Worm (Caenorhabditis elegans) whole organism, L1 larva: ENCODE data around the gene F42A8.1.

Experiments used
- C16A3.4 ChIP-seq: fragments of 150-350 bp; optimal IDR thresholded peaks from 2 replicates; lab custom pipeline; 2014; ENCODE audit warnings: missing biosample characterization, missing genetic modification characterization
- Y116A8C.19 ChIP-seq: sonication (generic microtip); optimal IDR thresholded peaks from 2 replicates; lab custom pipeline; 2016; ENCODE audit warnings: missing compliant biosample characterization, missing genetic modification characterization, borderline replicate concordance
- ama-1 ChIP-seq: fragments of 150-350 bp; optimal IDR thresholded peaks from 2 replicates; lab custom pipeline; 2014
- blmp-1 ChIP-seq: fragments of 150-350 bp; optimal IDR thresholded peaks from 2 replicates; lab custom pipeline; 2014; ENCODE audit warnings: missing biosample characterization, missing genetic modification characterization
- ces-1 ChIP-seq: fragments of 150-350 bp; optimal IDR thresholded peaks from 2 replicates; lab custom pipeline; 2014; ENCODE audit warnings: missing biosample characterization, missing genetic modification reagents, missing genetic modification characterization
- dsc-1 ChIP-seq: sonication (generic microtip); optimal IDR thresholded peaks from 2 replicates; lab custom pipeline; 2016; ENCODE audit warnings: mild to moderate bottlenecking, missing genetic modification characterization, missing compliant biosample characterization
- efl-1 ChIP-seq, 4 experiments: fragments of 150-350 bp; optimal IDR thresholded peaks in 3 of 4; peaks in 1 of 4; 1 replicate in 1 of 4; 2 replicates in 3 of 4; lab custom pipeline; 2014; ENCODE audit warnings: missing biosample characterization in 2 of 4, missing genetic modification characterization in 2 of 4, missing genetic modification reagents in 2 of 4
- efl-3 ChIP-seq: fragments of 200-800 bp; sonication (Bioruptor generic); optimal IDR thresholded peaks from 2 replicates; lab custom pipeline; 2018; ENCODE audit warnings: mild to moderate bottlenecking, missing genetic modification characterization, missing compliant biosample characterization
- egl-13 ChIP-seq: sonication (generic microtip); optimal IDR thresholded peaks from 2 replicates; lab custom pipeline; 2016; ENCODE audit warnings: missing genotype, missing genetic modification reagents, missing genetic modification characterization, missing compliant biosample characterization
- egl-27 ChIP-seq, 2 experiments: fragments of 150-350 bp in 1 of 2; sonication (generic microtip); optimal IDR thresholded peaks; 3 replicates each; lab custom pipeline; 2017 to 2018; ENCODE audit warnings: missing biosample characterization in 2 of 2, missing genetic modification characterization in 2 of 2, missing genetic modification reagents in 2 of 2
- elt-3 ChIP-seq, 6 experiments: fragments of 150-350 bp in 1 of 6; sonication (generic microtip); optimal IDR thresholded peaks; 2 replicates each; lab custom pipeline; 2017 to 2018; ENCODE audit warnings: missing biosample characterization in 6 of 6, missing genetic modification characterization in 6 of 6, inconsistent platforms in 1 of 6
- fkh-10 ChIP-seq: sonication (generic microtip); optimal IDR thresholded peaks from 2 replicates; lab custom pipeline; 2017; ENCODE audit warnings: missing biosample characterization, missing genetic modification reagents, missing genetic modification characterization
- fkh-4 ChIP-seq: sonication (generic microtip); optimal IDR thresholded peaks from 2 replicates; lab custom pipeline; 2016; ENCODE audit warnings: missing compliant biosample characterization, missing genetic modification characterization, borderline replicate concordance
- grh-1 ChIP-seq: fragments of 200-800 bp; sonication (Bioruptor generic); IDR thresholded peaks from 2 replicates; pipeline ENCODE4 v1.3.6; 2022; ENCODE audit warnings: missing genetic modification reagents, missing genetic modification characterization, missing compliant biosample characterization
- hlh-17 ChIP-seq: fragments of 200-800 bp; sonication (Bioruptor generic); optimal IDR thresholded peaks from 2 replicates; lab custom pipeline; 2018; ENCODE audit warnings: missing genetic modification characterization, mild to moderate bottlenecking, missing compliant biosample characterization, moderate library complexity, borderline replicate concordance
- jun-1 ChIP-seq: fragments of 150-350 bp; optimal IDR thresholded peaks from 2 replicates; lab custom pipeline; 2014; ENCODE audit warnings: missing biosample characterization, missing genetic modification reagents, missing genetic modification characterization
- lin-13 ChIP-seq: fragments of 150-350 bp; optimal IDR thresholded peaks from 2 replicates; lab custom pipeline; 2014; ENCODE audit warnings: missing biosample characterization, missing genetic modification reagents, missing genetic modification characterization
- lin-14 ChIP-seq: fragments of 200-800 bp; sonication (Bioruptor generic); optimal IDR thresholded peaks from 2 replicates; lab custom pipeline; 2018; ENCODE audit warnings: mild to moderate bottlenecking, missing genetic modification characterization, moderate library complexity, missing compliant biosample characterization
- lin-35 ChIP-seq, 2 experiments: fragments of 150-350 bp; optimal IDR thresholded peaks; 2 replicates each; lab custom pipeline; 2014; ENCODE audit warnings: missing biosample characterization in 2 of 2, missing genetic modification characterization in 2 of 2, missing genetic modification reagents in 2 of 2
- lin-39 ChIP-seq: fragments of 150-350 bp; optimal IDR thresholded peaks from 2 replicates; lab custom pipeline; 2014; ENCODE audit warnings: missing biosample characterization, missing genetic modification reagents, missing genetic modification characterization
- lsy-2 ChIP-seq, 2 experiments: fragments of 150-350 bp; optimal IDR thresholded peaks; 2 replicates each; lab custom pipeline; 2014; ENCODE audit warnings: missing biosample characterization in 2 of 2, missing genetic modification characterization in 2 of 2
- nhr-11 ChIP-seq: fragments of 150-350 bp; optimal IDR thresholded peaks from 2 replicates; lab custom pipeline; 2014; ENCODE audit warnings: missing biosample characterization, missing genetic modification characterization
- nhr-20 ChIP-seq: sonication (generic microtip); optimal IDR thresholded peaks from 2 replicates; lab custom pipeline; 2016; ENCODE audit warnings: mild to moderate bottlenecking, missing genetic modification characterization, missing compliant biosample characterization
- nhr-237 ChIP-seq: fragments of 150-350 bp; optimal IDR thresholded peaks from 2 replicates; lab custom pipeline; 2014; ENCODE audit warnings: missing biosample characterization, missing genetic modification characterization
- nhr-28 ChIP-seq: fragments of 150-350 bp; optimal IDR thresholded peaks from 2 replicates; lab custom pipeline; 2014; ENCODE audit warnings: missing biosample characterization, missing genetic modification characterization
- nhr-47 ChIP-seq: sonication (generic microtip); optimal IDR thresholded peaks from 2 replicates; lab custom pipeline; 2016; ENCODE audit warnings: mild to moderate bottlenecking, missing genetic modification characterization, moderate library complexity, missing compliant biosample characterization
- nhr-71 ChIP-seq: sonication (generic microtip); optimal IDR thresholded peaks from 2 replicates; lab custom pipeline; 2016; ENCODE audit warnings: mild to moderate bottlenecking, missing genetic modification characterization, moderate library complexity, missing compliant biosample characterization
- nhr-77 ChIP-seq: fragments of 150-350 bp; optimal IDR thresholded peaks from 2 replicates; lab custom pipeline; 2014; ENCODE audit warnings: missing biosample characterization, missing genetic modification characterization
- nhr-84 ChIP-seq: sonication (generic microtip); optimal IDR thresholded peaks from 2 replicates; lab custom pipeline; 2017; ENCODE audit warnings: missing biosample characterization, missing genetic modification characterization
- pag-3 ChIP-seq: sonication (generic microtip); optimal IDR thresholded peaks from 2 replicates; lab custom pipeline; 2017; ENCODE audit warnings: missing genetic modification characterization, mild to moderate bottlenecking, missing compliant biosample characterization, antibody characterized with exemption, borderline replicate concordance; ENCODE audit not compliant: insufficient read depth
- pax-3 ChIP-seq: fragments of 200-800 bp; sonication (Bioruptor generic); optimal IDR thresholded peaks from 2 replicates; lab custom pipeline; 2018; ENCODE audit warnings: mild to moderate bottlenecking, missing genetic modification characterization, moderate library complexity, missing compliant biosample characterization
- pqm-1 ChIP-seq: sonication (generic microtip); optimal IDR thresholded peaks from 3 replicates; lab custom pipeline; 2017; ENCODE audit warnings: missing biosample characterization, missing genetic modification characterization
- rnt-1 ChIP-seq: sonication (generic microtip); optimal IDR thresholded peaks from 2 replicates; lab custom pipeline; 2016; ENCODE audit warnings: mild to moderate bottlenecking, missing genetic modification characterization, moderate library complexity, missing compliant biosample characterization
- snpc-4 ChIP-seq: fragments of 150-350 bp; optimal IDR thresholded peaks from 2 replicates; lab custom pipeline; 2014; ENCODE audit warnings: missing biosample characterization, missing genetic modification characterization
- sup-37 ChIP-seq: fragments of 200-800 bp; sonication (Bioruptor generic); optimal IDR thresholded peaks from 2 replicates; lab custom pipeline; 2018; ENCODE audit warnings: mild to moderate bottlenecking, missing genetic modification characterization, missing compliant biosample characterization
- tbx-2 ChIP-seq: sonication (generic microtip); optimal IDR thresholded peaks from 2 replicates; lab custom pipeline; 2016; ENCODE audit warnings: missing genetic modification characterization, missing compliant biosample characterization
- unc-130 ChIP-seq: fragments of 150-350 bp; optimal IDR thresholded peaks from 2 replicates; lab custom pipeline; 2017; ENCODE audit warnings: missing biosample characterization, missing genetic modification characterization, inconsistent platforms
- unc-30 ChIP-seq: sonication (generic microtip); optimal IDR thresholded peaks from 2 replicates; lab custom pipeline; 2017; ENCODE audit warnings: missing biosample characterization, missing genetic modification characterization
- vab-15 ChIP-seq: sonication (generic microtip); optimal IDR thresholded peaks from 2 replicates; lab custom pipeline; 2017; ENCODE audit warnings: missing genotype, mild to moderate bottlenecking, missing genetic modification characterization, missing compliant biosample characterization
- zag-1 ChIP-seq: fragments of 150-350 bp; optimal IDR thresholded peaks from 2 replicates; lab custom pipeline; 2014; ENCODE audit warnings: missing biosample characterization, missing genetic modification characterization
- ztf-11 ChIP-seq, 2 experiments: sonication (generic microtip); optimal IDR thresholded peaks; 2 replicates each; lab custom pipeline; 2016 to 2017; ENCODE audit warnings: missing genetic modification characterization in 2 of 2, missing biosample characterization in 1 of 2, missing compliant biosample characterization in 1 of 2

The F42A8.1 gene

DNA sequence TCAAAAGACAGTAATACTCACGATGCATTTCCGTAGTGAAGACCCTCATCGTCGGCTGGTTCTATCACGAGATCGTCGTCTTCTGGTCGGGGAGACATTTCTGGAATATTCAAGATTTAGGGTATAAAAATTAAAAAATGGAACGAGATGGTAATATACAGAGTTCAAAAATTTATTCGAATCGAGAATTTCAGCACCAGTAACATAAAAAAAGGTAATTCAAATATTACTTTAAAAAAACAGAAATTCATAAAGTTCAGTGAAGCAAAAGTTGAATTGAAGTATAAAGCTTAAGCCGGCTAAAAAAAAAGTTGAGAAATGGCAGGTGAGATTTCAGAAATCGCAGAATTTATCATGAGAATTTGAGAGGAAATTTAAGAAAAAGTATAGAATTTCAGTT lies 36.2 kb downstream of the F42A8.1 start, which contains the start of gene cam-1:
TSS of gene cam-1 (minus strand) at position 101 of the 400 bp plus-strand sequence.
- TF ChIP-seq nhr-77 (tag; lab: Kevin White, UChicago) (no peak), lsy-2 (tag; optimal IDR thresholded peaks at IDR 0.05; lab: Kevin White, UChicago) (no peak), nhr-47 (tag; lab: Kevin White, UChicago) (no peak), C16A3.4 (tag; lab: Kevin White, UChicago) (no peak)

DNA sequence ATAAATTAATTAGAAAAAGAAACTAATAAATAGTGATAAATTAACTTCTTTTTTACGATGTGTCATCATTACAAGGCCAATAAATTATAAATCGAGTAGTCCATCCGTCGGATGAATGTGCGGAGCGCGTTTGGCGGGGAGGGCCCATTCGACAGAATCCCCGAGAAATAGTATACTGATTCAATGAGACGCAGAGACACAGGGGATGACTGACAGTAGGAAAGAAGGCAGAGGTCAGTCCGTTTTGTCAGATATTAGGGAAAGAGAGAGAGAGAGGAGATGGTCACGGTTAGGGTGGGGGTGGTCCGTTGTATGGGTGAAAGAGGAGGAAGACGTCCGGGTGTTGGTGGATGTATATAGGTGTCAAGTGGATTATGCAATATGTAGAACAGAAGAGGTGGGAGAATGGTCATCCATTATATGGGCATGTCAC lies 37.8 kb downstream of the F42A8.1 start:
- TF ChIP-seq egl-13 (tag; lab: Kevin White, UChicago) (no peak), lin-14 (GFP tag; lab: Kevin White, UChicago) (peak; percentile 22), rnt-1 (tag; lab: Kevin White, UChicago) (peak; percentile 37), hlh-17 (GFP tag; lab: Kevin White, UChicago) (no peak), fkh-4 (tag; lab: Kevin White, UChicago) (no peak), ztf-11 (tag; optimal IDR thresholded peaks at IDR 0.05; lab: Kevin White, UChicago) (peak in 1 of 2 experiments; percentile 6), pax-3 (tag; lab: Kevin White, UChicago) (no peak), lsy-2 (tag; optimal IDR thresholded peaks at IDR 0.05; lab: Kevin White, UChicago) (no peak)
- TF ChIP-seq, all 84 proteins: peak for 3

DNA sequence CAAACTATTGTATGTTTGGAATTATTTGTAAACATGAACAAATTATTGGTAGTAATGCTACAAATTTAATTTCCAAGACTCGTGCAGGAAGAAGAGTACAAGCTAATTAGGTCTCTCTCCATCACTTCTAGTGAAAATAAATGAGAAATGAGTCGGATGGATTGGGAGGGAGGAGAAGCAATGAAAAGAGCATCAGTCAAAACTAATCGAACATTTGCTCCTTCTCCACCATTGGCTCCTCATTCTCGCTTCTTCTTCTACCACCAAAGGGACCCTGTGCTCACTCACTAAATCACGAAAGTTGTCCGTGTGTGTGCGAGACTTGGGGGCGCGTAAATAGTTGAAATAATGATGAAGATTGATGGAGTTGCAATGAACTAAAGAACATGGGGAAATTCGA lies 39.6 kb downstream of the F42A8.1 start:
- TF ChIP-seq efl-1 (optimal IDR thresholded peaks at IDR 0.05; lab: Kevin White, UChicago) (no peak), efl-1 (GFP tag; optimal IDR thresholded peaks at IDR 0.05 in 1 of 2; lab: Kevin White, UChicago) (peak in 1 of 2 experiments; percentile 20), grh-1 (GFP tag; lab: Robert Waterston, UW) (no peak), fkh-10 (GFP tag; lab: Kevin White, UChicago) (no peak), lin-39 (tag; lab: Kevin White, UChicago) (peak; percentile 60), lsy-2 (tag; optimal IDR thresholded peaks at IDR 0.05; lab: Kevin White, UChicago) (peak in 1 of 2 experiments; percentile 27), nhr-20 (tag; lab: Kevin White, UChicago) (no peak), blmp-1 (no peak), lin-14 (GFP tag; lab: Kevin White, UChicago) (peak; percentile 78), pqm-1 (no peak), lin-13 (GFP tag; lab: Kevin White, UChicago) (no peak), jun-1 (tag; lab: Kevin White, UChicago) (no peak), dsc-1 (tag; lab: Kevin White, UChicago) (peak; percentile 66), nhr-237 (tag; lab: Kevin White, UChicago) (no peak), unc-130 (tag; lab: Kevin White, UChicago) (peak; percentile 42), fkh-4 (tag; lab: Kevin White, UChicago) (peak; percentile 9), nhr-71 (tag; lab: Kevin White, UChicago) (peak; percentile 47), nhr-84 (tag; lab: Kevin White, UChicago) (no peak), tbx-2 (tag; lab: Kevin White, UChicago) (no peak), rnt-1 (tag; lab: Kevin White, UChicago) (peak; percentile 70), unc-30 (no peak), ces-1 (no peak)

DNA sequence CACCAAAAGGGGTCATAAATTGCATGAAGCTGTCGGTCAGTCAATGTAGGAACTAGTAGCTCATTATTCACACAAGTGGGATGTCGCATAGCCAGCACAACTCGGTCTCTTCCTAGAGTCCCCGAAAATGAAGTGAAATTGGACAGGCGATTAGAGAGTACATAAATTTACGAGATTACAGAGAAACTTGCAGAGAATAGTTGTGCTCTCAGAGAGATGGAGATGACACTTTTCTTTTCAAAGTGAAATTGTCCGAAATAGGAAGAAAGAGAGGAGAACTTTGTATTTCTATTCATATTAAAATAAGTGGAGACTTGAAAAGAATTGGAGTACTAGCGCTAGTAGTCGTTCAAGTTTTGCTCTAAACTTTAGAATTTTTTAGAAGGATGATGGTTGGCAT lies 40.8 kb downstream of the F42A8.1 start:
- TF ChIP-seq snpc-4 (tag; lab: Kevin White, UChicago) (peak; percentile 5), efl-1 (optimal IDR thresholded peaks at IDR 0.05; lab: Kevin White, UChicago) (no peak), efl-1 (GFP tag; optimal IDR thresholded peaks at IDR 0.05 in 1 of 2; lab: Kevin White, UChicago) (peak in 1 of 2 experiments; percentile 84), lin-14 (GFP tag; lab: Kevin White, UChicago) (peak; percentile 61), Y116A8C.19 (tag; lab: Kevin White, UChicago) (no peak)

DNA sequence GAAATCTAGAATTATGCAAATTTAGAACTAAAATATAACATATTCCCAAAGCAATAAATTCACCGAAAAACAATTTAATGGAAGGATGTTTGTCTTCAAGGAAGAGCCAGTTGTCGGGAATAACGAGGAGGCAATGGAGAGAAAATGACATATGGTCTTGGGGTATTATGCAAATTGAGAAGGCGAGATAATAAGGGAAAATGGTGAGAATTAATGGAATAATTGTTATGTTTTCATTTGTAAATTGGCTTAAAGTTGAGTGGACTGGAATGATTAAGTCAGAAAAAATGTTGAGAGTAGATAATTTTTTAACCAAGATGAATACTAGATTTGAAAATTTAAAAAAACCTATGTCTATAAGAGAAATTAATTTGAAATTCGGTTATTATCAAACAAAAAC lies 41.5 kb downstream of the F42A8.1 start:
- TF ChIP-seq sup-37 (GFP tag; lab: Kevin White, UChicago), result no peak
- no peak for TF ChIP-seq ztf-11 (tag; optimal IDR thresholded peaks at IDR 0.05; lab: Kevin White, UChicago)
- TF ChIP-seq zag-1 (tag; lab: Kevin White, UChicago), result no peak
- TF ChIP-seq nhr-11, result no peak
- TF ChIP-seq egl-27 (tag; optimal IDR thresholded peaks at IDR 0.05; lab: Kevin White, UChicago), result no peak
- no peak for TF ChIP-seq unc-130 (tag; lab: Kevin White, UChicago)
- no peak for TF ChIP-seq pag-3 (tag; lab: Kevin White, UChicago)
- TF ChIP-seq lin-35 (GFP tag; optimal IDR thresholded peaks at IDR 0.05; lab: Kevin White, UChicago), result no peak
- no peak for TF ChIP-seq vab-15 (tag; lab: Kevin White, UChicago)
- no peak for TF ChIP-seq pax-3 (tag; lab: Kevin White, UChicago)
- TF ChIP-seq pqm-1, result no peak
- no peak for TF ChIP-seq elt-3 (tag; optimal IDR thresholded peaks at IDR 0.05; lab: Kevin White, UChicago)
- no peak for TF ChIP-seq grh-1 (GFP tag; lab: Robert Waterston, UW)
- no peak for TF ChIP-seq jun-1 (tag; lab: Kevin White, UChicago)
- TF ChIP-seq efl-3 (GFP tag; lab: Kevin White, UChicago), result no peak
- no peak for TF ChIP-seq nhr-20 (tag; lab: Kevin White, UChicago)
- no peak for TF ChIP-seq ces-1
- no peak for TF ChIP-seq nhr-28 (tag; lab: Kevin White, UChicago)
- no peak for TF ChIP-seq lin-39 (tag; lab: Kevin White, UChicago)
- TF ChIP-seq ama-1, result no peak
